Fruit fly (Drosophila melanogaster): ENCODE results near the gene CG11037.

CG11037 gene

dm6 chr3L:21008255-21008815, 47.1 kb upstream of the CG11037 start (continued):
- TF ChIP-seq tx (GFP tag; optimal IDR thresholded peaks at IDR 0.05) (no peak), chn (GFP tag; optimal IDR thresholded peaks at IDR 0.05) (no peak), CG12391 (tag; optimal IDR thresholded peaks at IDR 0.05) (no peak), Meics (GFP tag; optimal IDR thresholded peaks at IDR 0.05) (no peak), CG43689 (GFP tag; IDR thresholded peaks at IDR 0.05) (no peak), CG1529 (GFP tag; optimal IDR thresholded peaks at IDR 0.05) (no peak), Neu2 (GFP tag; optimal IDR thresholded peaks at IDR 0.05; ENCODE audit: borderline replicate concordance) (no peak), Hr39 (optimal IDR thresholded peaks at IDR 0.05) (no peak), CG17568 (GFP tag; optimal IDR thresholded peaks at IDR 0.05) (no peak), zf30C (GFP tag; optimal IDR thresholded peaks at IDR 0.05) (no peak), slp2 (GFP tag; optimal IDR thresholded peaks at IDR 0.05) (no peak), CG3407 (GFP tag; optimal IDR thresholded peaks at IDR 0.05) (no peak), bcd (GFP tag; optimal IDR thresholded peaks at IDR 0.05) (no peak), gro (GFP tag; optimal IDR thresholded peaks at IDR 0.05) (peak; percentile 9), CG1832 (GFP tag; optimal IDR thresholded peaks at IDR 0.05) (no peak), Oli (tag; optimal IDR thresholded peaks at IDR 0.05) (no peak), gem (tag; optimal IDR thresholded peaks at IDR 0.05) (peak; percentile 9), Scr (GFP tag; IDR thresholded peaks at IDR 0.05; ENCODE audit: partially characterized antibody) (no peak), CTCF (GFP tag; optimal IDR thresholded peaks at IDR 0.05) (no peak), jumu (GFP tag; optimal IDR thresholded peaks at IDR 0.05) (no peak), stwl (tag; optimal IDR thresholded peaks at IDR 0.05) (no peak), Mad (GFP tag; optimal IDR thresholded peaks at IDR 0.05) (no peak), CG17186 (GFP tag; optimal IDR thresholded peaks at IDR 0.05) (no peak), kay (GFP tag; optimal IDR thresholded peaks at IDR 0.05) (no peak), tna (GFP tag; IDR thresholded peaks at IDR 0.05; ENCODE audit: partially characterized antibody) (no peak), dm (GFP tag; optimal IDR thresholded peaks at IDR 0.05) (no peak), CG2875 (GFP tag; optimal IDR thresholded peaks at IDR 0.05) (no peak), CG4360 (GFP tag; IDR thresholded peaks at IDR 0.05) (peak; percentile 69)

- TF ChIP-seq CG8281 (tag; optimal IDR thresholded peaks at IDR 0.05) (peak; percentile 4), Bdp1 (GFP tag; optimal IDR thresholded peaks at IDR 0.05) (peak; percentile 18), Stat92E (GFP tag; optimal IDR thresholded peaks at IDR 0.05) (peak in 1 of 3 experiments; percentile 25), gcm2 (GFP tag; optimal IDR thresholded peaks at IDR 0.05) (no peak), pzg (GFP tag; optimal IDR thresholded peaks at IDR 0.05) (no peak), kni (GFP tag; optimal IDR thresholded peaks at IDR 0.05) (peak; percentile 83), ERR (GFP tag; optimal IDR thresholded peaks at IDR 0.05) (peak; percentile 38), sc (optimal IDR thresholded peaks at IDR 0.05) (no peak), sc (GFP tag; optimal IDR thresholded peaks at IDR 0.05) (peak; percentile 39), esg (GFP tag; conservative IDR thresholded peaks at IDR 0.05) (no peak), CG8388 (GFP tag; optimal IDR thresholded peaks at IDR 0.05) (peak; percentile 31), CG10274 (GFP tag; optimal IDR thresholded peaks at IDR 0.05) (no peak), Asciz (GFP tag; optimal IDR thresholded peaks at IDR 0.05) (no peak), CG34376 (GFP tag; optimal IDR thresholded peaks at IDR 0.05) (no peak), CG8924 (tag; optimal IDR thresholded peaks at IDR 0.05) (peak; percentile 17), ems (GFP tag; optimal IDR thresholded peaks at IDR 0.05) (peak; percentile 14), tin (GFP tag; optimal IDR thresholded peaks at IDR 0.05) (no peak), CG4707 (GFP tag; optimal IDR thresholded peaks at IDR 0.05) (peak; percentile 28), gce (GFP tag; IDR thresholded peaks at IDR 0.05) (0 out of 3 replicates have a peak, but pooled peaks have one; percentile 9), cas (GFP tag; IDR thresholded peaks at IDR 0.05) (no peak), Hmx (GFP tag; optimal IDR thresholded peaks at IDR 0.05) (no peak), grn (GFP tag; optimal IDR thresholded peaks at IDR 0.05) (peak; percentile 44), CG12942 (GFP tag; optimal IDR thresholded peaks at IDR 0.05) (peak; percentile 14)
Observed at dm6 chr3L:21007364-21008254, 46.4 kb upstream of the CG11037 start.
